Worm (Caenorhabditis elegans) whole organism, young adult: ENCODE data around the gene gly-7.
A peak's percentile ranks its signal among the peaks of the same experiment; 100 is the strongest.

Source experiments
- B0019.2 ChIP-seq: fragments of 200-800 bp; sonication (Bioruptor generic); conservative IDR thresholded peaks from 2 replicates; pipeline ENCODE4 v1.3.6; 2022; ENCODE audit warnings: missing genetic modification reagents, missing genetic modification characterization, missing compliant biosample characterization
- C06A6.2 ChIP-seq: fragments of 200-800 bp; sonication (Bioruptor generic); conservative IDR thresholded peaks from 2 replicates; pipeline ENCODE4 v1.3.6; 2022; ENCODE audit warnings: missing genetic modification characterization, missing compliant biosample characterization
- F33H1.4 ChIP-seq: fragments of 200-800 bp; sonication (Bioruptor generic); IDR thresholded peaks from 2 replicates; pipeline ENCODE4 v1.3.6; 2022; ENCODE audit warnings: missing genetic modification reagents, missing genetic modification characterization, missing compliant biosample characterization
- F55B11.4 ChIP-seq: sonication (generic microtip); optimal IDR thresholded peaks from 2 replicates; lab custom pipeline; 2016; ENCODE audit warnings: missing compliant biosample characterization, missing genetic modification characterization, borderline replicate concordance; ENCODE audit not compliant: insufficient read depth
- Y53F4B.3 ChIP-seq: fragments of 200-800 bp; sonication (Bioruptor generic); IDR thresholded peaks from 2 replicates; pipeline ENCODE4 v1.3.6; 2022; ENCODE audit warnings: missing genetic modification reagents, missing genetic modification characterization, missing compliant biosample characterization
- Y53G8AR.9 ChIP-seq: fragments of 200-800 bp; sonication (Bioruptor generic); conservative IDR thresholded peaks from 2 replicates; pipeline ENCODE4 v1.3.6; 2022; ENCODE audit warnings: missing genetic modification reagents, missing genetic modification characterization, missing compliant biosample characterization
- Y56A3A.18 ChIP-seq: fragments of 200-800 bp; sonication (Bioruptor generic); IDR thresholded peaks from 2 replicates; pipeline ENCODE4 v1.3.6; 2022; ENCODE audit warnings: missing genetic modification reagents, missing genetic modification characterization, missing compliant biosample characterization
- Y67H2A.10 ChIP-seq: fragments of 200-800 bp; sonication (Bioruptor generic); conservative IDR thresholded peaks from 2 replicates; pipeline ENCODE4 v1.3.6; 2022; ENCODE audit warnings: missing genetic modification reagents, missing genetic modification characterization, missing compliant biosample characterization
- ZK185.1 ChIP-seq: sonication (generic microtip); optimal IDR thresholded peaks from 2 replicates; lab custom pipeline; 2016; ENCODE audit warnings: mild to moderate bottlenecking, missing genetic modification characterization, missing compliant biosample characterization; ENCODE audit not compliant: poor library complexity, severe bottlenecking
- ama-1 ChIP-seq, 3 experiments: fragments of 150-350 bp in 1 of 3; sonication (generic microtip) in 2 of 3; optimal IDR thresholded peaks; 2 replicates each; lab custom pipeline; 2014 to 2018; ENCODE audit warnings: missing biosample characterization in 2 of 3, missing genetic modification characterization in 2 of 3, missing genetic modification reagents in 2 of 3
- atf-7 ChIP-seq: sonication (generic microtip); optimal IDR thresholded peaks from 2 replicates; lab custom pipeline; 2017; ENCODE audit warnings: mild to moderate bottlenecking, missing genetic modification characterization, missing compliant biosample characterization
- athp-1 ChIP-seq: sonication (generic microtip); optimal IDR thresholded peaks from 2 replicates; lab custom pipeline; 2017; ENCODE audit warnings: mild to moderate bottlenecking, missing genetic modification characterization, missing compliant biosample characterization
- cebp-2 ChIP-seq: fragments of 200-800 bp; sonication (Bioruptor generic); IDR thresholded peaks from 2 replicates; pipeline ENCODE4 v1.3.6; 2022; ENCODE audit warnings: missing genetic modification characterization, missing compliant biosample characterization
- ceh-100 ChIP-seq: fragments of 200-800 bp; sonication (Bioruptor generic); IDR thresholded peaks from 2 replicates; pipeline ENCODE4 v1.3.6; 2022; ENCODE audit warnings: missing genetic modification reagents, missing genetic modification characterization, missing compliant biosample characterization
- die-1 ChIP-seq: sonication (generic microtip); optimal IDR thresholded peaks from 2 replicates; lab custom pipeline; 2016; ENCODE audit warnings: missing genotype, mild to moderate bottlenecking, missing genetic modification characterization, missing compliant biosample characterization
- egrh-3 ChIP-seq: fragments of 200-800 bp; sonication (Bioruptor generic); IDR thresholded peaks from 2 replicates; pipeline ENCODE4 v1.3.6; 2022; ENCODE audit warnings: missing genetic modification reagents, missing genetic modification characterization, missing compliant biosample characterization
- fkh-3 ChIP-seq: sonication (generic microtip); optimal IDR thresholded peaks from 2 replicates; lab custom pipeline; 2016; ENCODE audit warnings: mild to moderate bottlenecking, missing genetic modification characterization, missing compliant biosample characterization
- gei-17 ChIP-seq: fragments of 200-800 bp; sonication (Bioruptor generic); optimal IDR thresholded peaks from 2 replicates; lab custom pipeline; 2018; ENCODE audit warnings: mild to moderate bottlenecking, missing genetic modification characterization, missing compliant biosample characterization
- hmg-1.2 ChIP-seq: fragments of 200-800 bp; sonication (Bioruptor generic); IDR thresholded peaks from 2 replicates; pipeline ENCODE4 v1.3.6; 2022; ENCODE audit warnings: missing genetic modification reagents, missing genetic modification characterization, missing compliant biosample characterization
- hmg-20 ChIP-seq: fragments of 200-800 bp; sonication (Bioruptor generic); IDR thresholded peaks from 2 replicates; pipeline ENCODE4 v1.3.6; 2022; ENCODE audit warnings: missing genetic modification reagents, missing genetic modification characterization, missing compliant biosample characterization
- hrde-1 ChIP-seq: sonication (generic microtip); optimal IDR thresholded peaks from 2 replicates; lab custom pipeline; 2016; ENCODE audit warnings: missing genetic modification characterization, mild to moderate bottlenecking, missing compliant biosample characterization, moderate library complexity, missing genotype, missing genetic modification reagents, borderline replicate concordance
- hsf-1 ChIP-seq: fragments of 200-800 bp; sonication (Bioruptor generic); IDR thresholded peaks from 2 replicates; pipeline ENCODE4 v1.3.6; 2022; ENCODE audit warnings: missing genetic modification reagents, missing genetic modification characterization, missing compliant biosample characterization
- let-526 ChIP-seq: fragments of 200-800 bp; sonication (Bioruptor generic); IDR thresholded peaks from 2 replicates; pipeline ENCODE4 v1.3.6; 2022; ENCODE audit warnings: missing genetic modification reagents, missing genetic modification characterization, missing compliant biosample characterization
- lin-40 ChIP-seq: sonication (generic microtip); optimal IDR thresholded peaks from 2 replicates; lab custom pipeline; 2016; ENCODE audit warnings: missing genetic modification characterization, mild to moderate bottlenecking, missing compliant biosample characterization, missing genotype, missing genetic modification reagents
- lir-1 ChIP-seq: fragments of 200-800 bp; sonication (Bioruptor generic); conservative IDR thresholded peaks from 2 replicates; pipeline ENCODE4 v1.3.6; 2022; ENCODE audit warnings: missing genetic modification reagents, missing genetic modification characterization, missing compliant biosample characterization
- lsy-27 ChIP-seq: sonication (generic microtip); optimal IDR thresholded peaks from 2 replicates; lab custom pipeline; 2017; ENCODE audit warnings: missing genetic modification characterization, mild to moderate bottlenecking, missing compliant biosample characterization, antibody characterized with exemption, missing genotype, borderline replicate concordance; ENCODE audit not compliant: insufficient read depth
- madf-6 ChIP-seq: fragments of 200-800 bp; sonication (Bioruptor generic); IDR thresholded peaks from 2 replicates; pipeline ENCODE4 v1.3.6; 2022; ENCODE audit warnings: missing genetic modification reagents, missing genetic modification characterization, missing compliant biosample characterization
- madf-8 ChIP-seq: fragments of 200-800 bp; sonication (Bioruptor generic); conservative IDR thresholded peaks from 2 replicates; pipeline ENCODE4 v1.3.6; 2022; ENCODE audit warnings: missing genetic modification reagents, missing genetic modification characterization, missing compliant biosample characterization
- mes-4 ChIP-seq: sonication (generic microtip); optimal IDR thresholded peaks from 2 replicates; lab custom pipeline; 2016; ENCODE audit warnings: missing genotype, missing genetic modification characterization, missing compliant biosample characterization
- mxl-1 ChIP-seq: sonication (generic microtip); optimal IDR thresholded peaks from 2 replicates; lab custom pipeline; 2016; ENCODE audit warnings: missing genetic modification characterization, missing compliant biosample characterization
- nfya-1 ChIP-seq: sonication (generic microtip); optimal IDR thresholded peaks from 2 replicates; lab custom pipeline; 2017; ENCODE audit warnings: antibody characterized with exemption, missing compliant biosample characterization, missing genetic modification characterization, borderline replicate concordance; ENCODE audit not compliant: insufficient read depth
- nhr-27 ChIP-seq: fragments of 200-800 bp; sonication (Bioruptor generic); optimal IDR thresholded peaks from 2 replicates; lab custom pipeline; 2018; ENCODE audit warnings: mild to moderate bottlenecking, missing genetic modification characterization, moderate library complexity, missing compliant biosample characterization
- pbrm-1 ChIP-seq: fragments of 200-800 bp; sonication (Bioruptor generic); IDR thresholded peaks from 2 replicates; pipeline ENCODE4 v1.3.6; 2022; ENCODE audit warnings: missing genetic modification reagents, missing genetic modification characterization, missing compliant biosample characterization
- pha-4 ChIP-seq: fragments of 150-350 bp; sonication (generic microtip); optimal IDR thresholded peaks from 2 replicates; lab custom pipeline; 2014; ENCODE audit warnings: missing biosample characterization, missing genetic modification reagents, missing genetic modification characterization
- rcor-1 ChIP-seq: fragments of 200-800 bp; sonication (Bioruptor generic); IDR thresholded peaks from 2 replicates; pipeline ENCODE4 v1.3.6; 2022; ENCODE audit warnings: missing genetic modification reagents, missing genetic modification characterization, missing compliant biosample characterization
- rec-8 ChIP-seq, 2 experiments: sonication (generic microtip); optimal IDR thresholded peaks; 2 replicates each; lab custom pipeline; 2016; ENCODE audit warnings: mild to moderate bottlenecking in 2 of 2, missing genetic modification characterization in 2 of 2, missing genetic modification reagents in 2 of 2, missing genotype in 2 of 2, missing biosample characterization in 1 of 2, missing compliant biosample characterization in 1 of 2, moderate library complexity in 1 of 2
- snpc-1.3 ChIP-seq: sonication (generic microtip); optimal IDR thresholded peaks from 2 replicates; lab custom pipeline; 2017; ENCODE audit warnings: missing genetic modification characterization, mild to moderate bottlenecking, missing compliant biosample characterization, antibody characterized with exemption, moderate library complexity, missing genotype, missing genetic modification reagents; ENCODE audit not compliant: insufficient read depth
- snpc-4 ChIP-seq, 5 experiments: fragments of 150-350 bp in 1 of 5; sonication (generic microtip) in 4 of 5; optimal IDR thresholded peaks; 2 replicates each; lab custom pipeline; 2014 to 2018; ENCODE audit warnings: missing genetic modification characterization in 5 of 5, missing biosample characterization in 3 of 5, antibody characterized with exemption in 2 of 5, mild to moderate bottlenecking in 2 of 5, missing compliant biosample characterization in 2 of 5, missing genotype in 2 of 5, moderate library complexity in 2 of 5, missing genetic modification reagents in 1 of 5
- somi-1 ChIP-seq: fragments of 200-800 bp; sonication (Bioruptor generic); optimal IDR thresholded peaks from 2 replicates; lab custom pipeline; 2018; ENCODE audit warnings: mild to moderate bottlenecking, missing genetic modification characterization, missing compliant biosample characterization
- sptf-2 ChIP-seq: fragments of 200-800 bp; sonication (Bioruptor generic); optimal IDR thresholded peaks from 2 replicates; lab custom pipeline; 2018; ENCODE audit warnings: mild to moderate bottlenecking, missing genetic modification characterization, missing compliant biosample characterization
- tbp1 ChIP-seq: fragments of 200-800 bp; sonication (Bioruptor generic); optimal IDR thresholded peaks from 2 replicates; lab custom pipeline; 2018; ENCODE audit warnings: mild to moderate bottlenecking, missing genetic modification characterization, missing compliant biosample characterization
- tlf-1 ChIP-seq: fragments of 200-800 bp; sonication (Bioruptor generic); optimal IDR thresholded peaks from 2 replicates; lab custom pipeline; 2018; ENCODE audit warnings: mild to moderate bottlenecking, missing genetic modification characterization, missing compliant biosample characterization
- unc-62 ChIP-seq: fragments of 150-350 bp; optimal IDR thresholded peaks from 2 replicates; lab custom pipeline; 2014; ENCODE audit warnings: missing biosample characterization, missing genetic modification reagents, missing genetic modification characterization
- ztf-28 ChIP-seq: fragments of 200-800 bp; sonication (Bioruptor generic); IDR thresholded peaks from 2 replicates; pipeline ENCODE4 v1.3.6; 2022; ENCODE audit warnings: missing genetic modification reagents, missing genetic modification characterization, missing compliant biosample characterization
- ztf-3 ChIP-seq: fragments of 200-800 bp; sonication (Bioruptor generic); optimal IDR thresholded peaks from 2 replicates; lab custom pipeline; 2018; ENCODE audit warnings: mild to moderate bottlenecking, missing genetic modification characterization, missing compliant biosample characterization

The gly-7 gene

DNA sequence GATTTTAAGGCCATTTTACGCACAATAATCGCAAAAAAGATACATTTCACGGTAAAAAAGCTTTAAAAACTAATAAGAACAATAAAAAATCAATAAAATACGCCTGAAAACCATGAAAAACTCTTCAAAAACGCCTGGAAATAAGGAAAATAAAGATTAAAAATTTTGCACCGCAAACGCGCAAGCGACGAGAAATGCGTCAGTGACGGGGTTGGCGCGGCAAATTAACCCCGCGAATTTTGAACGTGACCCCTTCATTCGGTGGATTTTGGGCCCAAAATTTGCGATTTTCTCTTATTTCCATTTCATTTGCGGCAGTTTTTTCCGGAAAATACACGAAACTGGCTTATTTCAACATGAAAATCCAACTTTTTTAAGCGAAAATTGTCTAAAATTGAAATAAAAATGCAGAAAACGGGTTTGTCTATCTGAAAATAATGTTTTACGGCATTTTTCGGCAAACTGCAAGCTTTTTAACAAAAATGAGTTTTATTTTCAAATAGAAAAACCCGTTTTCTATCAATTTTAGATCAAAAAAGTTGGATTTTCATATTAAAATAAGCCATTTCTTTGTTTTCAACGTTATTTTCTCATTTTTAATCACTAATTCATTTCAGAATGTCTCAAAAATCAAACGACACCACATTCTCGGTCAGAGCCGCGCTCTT lies 47.6 kb upstream of the gly-7 start, which contains the start of gene knl-3 (continued):
- TF ChIP-seq ZK185.1 (tag; lab: Kevin White, UChicago) (no peak), B0019.2 (GFP tag; lab: Robert Waterston, UW) (peak; percentile 79), hmg-20 (peak; percentile 87), Y53F4B.3 (GFP tag; lab: Robert Waterston, UW) (no peak), F33H1.4 (GFP tag; lab: Robert Waterston, UW) (peak; percentile 84), ceh-100 (GFP tag; lab: Robert Waterston, UW) (peak; percentile 89), tlf-1 (GFP tag; lab: Kevin White, UChicago) (peak; percentile 92), lsy-27 (tag; lab: Kevin White, UChicago) (no peak), Y56A3A.18 (GFP tag; lab: Robert Waterston, UW) (peak; percentile 92), mxl-1 (tag; lab: Kevin White, UChicago) (peak; percentile 13), egrh-3 (peak; percentile 42; the same call in 1 of the 2 replicates), ama-1 (optimal IDR thresholded peaks at IDR 0.05; lab: Kevin White, UChicago) (no peak), ama-1 (GFP tag; optimal IDR thresholded peaks at IDR 0.05; lab: Kevin White, UChicago) (no peak), nfya-1 (no peak), madf-8 (peak; percentile 91), unc-62 (no peak), tbp1 (GFP tag; lab: Kevin White, UChicago) (peak; percentile 72), gei-17 (GFP tag; lab: Kevin White, UChicago) (no peak), sptf-2 (GFP tag; lab: Kevin White, UChicago) (no peak), nhr-27 (tag; lab: Kevin White, UChicago) (no peak), hsf-1 (GFP tag; lab: Robert Waterston, UW) (peak; percentile 87), athp-1 (tag; lab: Kevin White, UChicago) (peak; percentile 89), mes-4 (tag; lab: Kevin White, UChicago) (peak; percentile 7), somi-1 (GFP tag; lab: Kevin White, UChicago) (peak; percentile 35), let-526 (GFP tag; lab: Robert Waterston, UW) (peak; percentile 41; the same call in 1 of the 2 replicates), pbrm-1 (GFP tag; lab: Robert Waterston, UW) (peak; percentile 93), pha-4 (tag; lab: Kevin White, UChicago) (peak; percentile 65), fkh-3 (tag; lab: Kevin White, UChicago) (no peak), madf-6 (GFP tag; lab: Robert Waterston, UW) (peak; percentile 98), hrde-1 (peak; percentile 34), snpc-4 (GFP tag; optimal IDR thresholded peaks at IDR 0.05; lab: Kevin White, UChicago) (peak; percentile 48), snpc-4 (tag; optimal IDR thresholded peaks at IDR 0.05; lab: Kevin White, UChicago) (peak; percentile 58 to 78 (median 73)), atf-7 (peak; percentile 67), ztf-3 (no peak), Y53G8AR.9 (peak; percentile 96), rec-8 (tag; optimal IDR thresholded peaks at IDR 0.05; lab: Kevin White, UChicago) (no peak), hmg-1.2 (GFP tag; lab: Robert Waterston, UW) (peak; percentile 76), cebp-2 (GFP tag; lab: Robert Waterston, UW) (no peak), F55B11.4 (no peak), rcor-1 (GFP tag; lab: Robert Waterston, UW) (peak; percentile 95), Y67H2A.10 (GFP tag; lab: Robert Waterston, UW) (peak; percentile 75), lir-1 (GFP tag; lab: Robert Waterston, UW) (peak; percentile 87), ztf-28 (peak; percentile 83), die-1 (peak; percentile 13), lin-40 (tag; lab: Kevin White, UChicago) (peak; percentile 89), snpc-1.3 (tag; lab: Kevin White, UChicago) (peak; percentile 82), C06A6.2 (peak; percentile 64)
